Worm (Caenorhabditis elegans): ENCODE data around the gene zipt-3.

ce11 chrII:5697338-5697737 lies 20.6 kb upstream of the zipt-3 start:
- TF ChIP-seq W03F9.2 (tag; optimal IDR thresholded peaks at IDR 0.05) (no peak), him-1 (tag; optimal IDR thresholded peaks at IDR 0.05) (no peak), dao-5 (tag; optimal IDR thresholded peaks at IDR 0.05) (no peak)
